Fruit fly (Drosophila melanogaster): ENCODE results near the gene msl-2.

msl-2 gene

dm6 chr2L:3441673-3442072, 24.2 kb downstream of the msl-2 start:
- TF ChIP-seq CG8301 (tag; optimal IDR thresholded peaks at IDR 0.05), result peak; percentile 59
- peak; percentile 8 for TF ChIP-seq Pif1A (GFP tag; optimal IDR thresholded peaks at IDR 0.05)
- no peak for TF ChIP-seq Snoo (tag; optimal IDR thresholded peaks at IDR 0.05)
- peak; percentile 63; the same call in 2 of the 3 replicates for TF ChIP-seq CG4496 (GFP tag; IDR thresholded peaks at IDR 0.05)
- no peak for TF ChIP-seq CG13204 (GFP tag; optimal IDR thresholded peaks at IDR 0.05)
- no peak for TF ChIP-seq CG8159 (tag; optimal IDR thresholded peaks at IDR 0.05)
- TF ChIP-seq CG12605 (GFP tag; IDR thresholded peaks at IDR 0.05), result peak; percentile 21; the same call in 1 of the 2 replicates
- no peak for TF ChIP-seq D1 (tag; optimal IDR thresholded peaks at IDR 0.05)
- no peak for TF ChIP-seq rn (GFP tag; IDR thresholded peaks at IDR 0.05)
- TF ChIP-seq gl (tag; optimal IDR thresholded peaks at IDR 0.05), result no peak
- TF ChIP-seq EcR (GFP tag; optimal IDR thresholded peaks at IDR 0.05), result no peak
- no peak for TF ChIP-seq CG10348 (GFP tag; IDR thresholded peaks at IDR 0.05)
- peak; percentile 8 for TF ChIP-seq CG9948 (tag; optimal IDR thresholded peaks at IDR 0.05)
- no peak for TF ChIP-seq CG15710 (tag; optimal IDR thresholded peaks at IDR 0.05)
- TF ChIP-seq CG14655 (GFP tag; optimal IDR thresholded peaks at IDR 0.05), result peak; percentile 58
- TF ChIP-seq Ets98B (GFP tag; IDR thresholded peaks at IDR 0.05), result peak; percentile 56
- TF ChIP-seq fd96Ca (GFP tag; IDR thresholded peaks at IDR 0.05), result no peak; the same call in 2 of the 3 replicates
- peak; percentile 63 for TF ChIP-seq CG32121 (GFP tag; IDR thresholded peaks at IDR 0.05)
- peak; percentile 23 for TF ChIP-seq CG17806 (tag; optimal IDR thresholded peaks at IDR 0.05)
- no peak for TF ChIP-seq CG34367 (tag; optimal IDR thresholded peaks at IDR 0.05)
- no peak for TF ChIP-seq Pif1B (GFP tag; optimal IDR thresholded peaks at IDR 0.05)

dm6 chr2L:3441158-3441557, 24.8 kb downstream of the msl-2 start:
- TF ChIP-seq CG8159 (tag; optimal IDR thresholded peaks at IDR 0.05), result no peak
- TF ChIP-seq EcR (GFP tag; optimal IDR thresholded peaks at IDR 0.05), result no peak
- no peak for TF ChIP-seq gl (tag; optimal IDR thresholded peaks at IDR 0.05)
- TF ChIP-seq Snoo (tag; optimal IDR thresholded peaks at IDR 0.05), result no peak
- no peak for TF ChIP-seq CG10348 (GFP tag; IDR thresholded peaks at IDR 0.05)
- TF ChIP-seq CG12605 (GFP tag; IDR thresholded peaks at IDR 0.05), result no peak
- TF ChIP-seq fd96Ca (GFP tag; IDR thresholded peaks at IDR 0.05), result no peak
- no peak for TF ChIP-seq D1 (tag; optimal IDR thresholded peaks at IDR 0.05)
- no peak for TF ChIP-seq Pif1B (GFP tag; optimal IDR thresholded peaks at IDR 0.05)

- TF ChIP-seq CG17806 (tag; optimal IDR thresholded peaks at IDR 0.05), result peak; percentile 63
- TF ChIP-seq D1 (tag; optimal IDR thresholded peaks at IDR 0.05), result no peak
- peak; percentile 82 for TF ChIP-seq CG12605 (GFP tag; IDR thresholded peaks at IDR 0.05)
- peak; percentile 62 for TF ChIP-seq CG8159 (tag; optimal IDR thresholded peaks at IDR 0.05)
- no peak for TF ChIP-seq Pif1A (GFP tag; optimal IDR thresholded peaks at IDR 0.05)
- peak; percentile 25 for TF ChIP-seq CG13204 (GFP tag; optimal IDR thresholded peaks at IDR 0.05)
- TF ChIP-seq CG10348 (GFP tag; IDR thresholded peaks at IDR 0.05), result peak; percentile 24; the same call in 1 of the 2 replicates
- TF ChIP-seq CG34367 (tag; optimal IDR thresholded peaks at IDR 0.05), result no peak
- peak; percentile 60 for TF ChIP-seq CG15710 (tag; optimal IDR thresholded peaks at IDR 0.05)
- TF ChIP-seq CG14655 (GFP tag; optimal IDR thresholded peaks at IDR 0.05), result peak; percentile 80
- TF ChIP-seq CG4496 (GFP tag; IDR thresholded peaks at IDR 0.05), result peak; percentile 90
- peak; percentile 93 for TF ChIP-seq fd96Ca (GFP tag; IDR thresholded peaks at IDR 0.05)
- TF ChIP-seq Ets98B (GFP tag; IDR thresholded peaks at IDR 0.05), result peak; percentile 92
- TF ChIP-seq CG9948 (tag; optimal IDR thresholded peaks at IDR 0.05), result peak; percentile 52
- TF ChIP-seq EcR (GFP tag; optimal IDR thresholded peaks at IDR 0.05), result no peak
- TF ChIP-seq Snoo (tag; optimal IDR thresholded peaks at IDR 0.05), result no peak
- TF ChIP-seq gl (tag; optimal IDR thresholded peaks at IDR 0.05), result peak; percentile 60
- peak; percentile 83 for TF ChIP-seq rn (GFP tag; IDR thresholded peaks at IDR 0.05)
- TF ChIP-seq CG8301 (tag; optimal IDR thresholded peaks at IDR 0.05), result peak; percentile 76
- no peak for TF ChIP-seq Pif1B (GFP tag; optimal IDR thresholded peaks at IDR 0.05)
- TF ChIP-seq CG32121 (GFP tag; IDR thresholded peaks at IDR 0.05), result peak; percentile 92
Observed at dm6 chr2L:3440322-3440721, 25.6 kb downstream of the msl-2 start.

- peak; percentile 21 for TF ChIP-seq CG14655 (GFP tag; optimal IDR thresholded peaks at IDR 0.05)
- TF ChIP-seq CG12605 (GFP tag; IDR thresholded peaks at IDR 0.05), result no peak
Observed at dm6 chr2L:3439502-3439901, 26.4 kb downstream of the msl-2 start.

- no peak for TF ChIP-seq rn (GFP tag; IDR thresholded peaks at IDR 0.05)
- TF ChIP-seq Ets98B (GFP tag; IDR thresholded peaks at IDR 0.05), result no peak
- TF ChIP-seq CG12605 (GFP tag; IDR thresholded peaks at IDR 0.05), result no peak
- TF ChIP-seq CG32121 (GFP tag; IDR thresholded peaks at IDR 0.05), result no peak
- TF ChIP-seq CG17806 (tag; optimal IDR thresholded peaks at IDR 0.05), result no peak
- TF ChIP-seq D1 (tag; optimal IDR thresholded peaks at IDR 0.05), result no peak
- TF ChIP-seq CG13204 (GFP tag; optimal IDR thresholded peaks at IDR 0.05), result no peak
- no peak for TF ChIP-seq EcR (GFP tag; optimal IDR thresholded peaks at IDR 0.05)
- no peak for TF ChIP-seq Pif1B (GFP tag; optimal IDR thresholded peaks at IDR 0.05)
- no peak for TF ChIP-seq Pif1A (GFP tag; optimal IDR thresholded peaks at IDR 0.05)
Observed at dm6 chr2L:3438078-3438477, 27.8 kb downstream of the msl-2 start.

dm6 chr2L:3437068-3437467, 28.8 kb downstream of the msl-2 start:
- TF ChIP-seq D1 (tag; optimal IDR thresholded peaks at IDR 0.05), result no peak
- peak; percentile 74 for TF ChIP-seq Snoo (tag; optimal IDR thresholded peaks at IDR 0.05)
- TF ChIP-seq CG9948 (tag; optimal IDR thresholded peaks at IDR 0.05), result peak; percentile 80
- peak; percentile 89 for TF ChIP-seq CG8301 (tag; optimal IDR thresholded peaks at IDR 0.05)
- peak; percentile 76 for TF ChIP-seq Pif1A (GFP tag; optimal IDR thresholded peaks at IDR 0.05)
- peak; percentile 73 for TF ChIP-seq CG13204 (GFP tag; optimal IDR thresholded peaks at IDR 0.05)
- peak; percentile 66 for TF ChIP-seq CG17806 (tag; optimal IDR thresholded peaks at IDR 0.05)
- peak; percentile 88 for TF ChIP-seq CG15710 (tag; optimal IDR thresholded peaks at IDR 0.05)
- TF ChIP-seq CG4496 (GFP tag; IDR thresholded peaks at IDR 0.05), result peak; percentile 91
- peak; percentile 37; the same call in 1 of the 2 replicates for TF ChIP-seq rn (GFP tag; IDR thresholded peaks at IDR 0.05)
- peak; percentile 46 for TF ChIP-seq gl (tag; optimal IDR thresholded peaks at IDR 0.05)
- peak; percentile 88 for TF ChIP-seq Ets98B (GFP tag; IDR thresholded peaks at IDR 0.05)
- no peak for TF ChIP-seq EcR (GFP tag; optimal IDR thresholded peaks at IDR 0.05)
- peak; percentile 87 for TF ChIP-seq CG32121 (GFP tag; IDR thresholded peaks at IDR 0.05)
- TF ChIP-seq CG12605 (GFP tag; IDR thresholded peaks at IDR 0.05), result peak; percentile 94
- peak; percentile 64 for TF ChIP-seq CG8159 (tag; optimal IDR thresholded peaks at IDR 0.05)
- TF ChIP-seq CG10348 (GFP tag; IDR thresholded peaks at IDR 0.05), result no peak
- peak; percentile 90 for TF ChIP-seq fd96Ca (GFP tag; IDR thresholded peaks at IDR 0.05)
- TF ChIP-seq CG14655 (GFP tag; optimal IDR thresholded peaks at IDR 0.05), result peak; percentile 88
- TF ChIP-seq CG34367 (tag; optimal IDR thresholded peaks at IDR 0.05), result peak; percentile 61
- peak; percentile 78 for TF ChIP-seq Pif1B (GFP tag; optimal IDR thresholded peaks at IDR 0.05)
